Fruit fly (Drosophila melanogaster) whole organism, embryonic: ENCODE measurements around the gene CG9150.
A peak's percentile ranks its signal among the peaks of the same experiment; 100 is the strongest.

ENCODE experiments used
- Asciz ChIP-seq: fragments of 200-800 bp; sonication (Bioruptor generic); optimal IDR thresholded peaks from 2 replicates; lab custom pipeline; 2017; ENCODE audit warnings: missing biosample characterization, mild to moderate bottlenecking, missing genetic modification characterization, missing genetic modification reagents
- Bgb ChIP-seq: fragments of 200-800 bp; sonication (Bioruptor generic); IDR thresholded peaks from 2 replicates; pipeline ENCODE4 v1.3.6; 2022; ENCODE audit warnings: missing biosample characterization, missing genetic modification characterization; ENCODE audit not compliant: partially characterized antibody
- CG11560 ChIP-seq: fragments of 200-800 bp; sonication (Bioruptor generic); IDR thresholded peaks from 3 replicates; pipeline ENCODE4 v1.3.6; 2022; ENCODE audit warnings: missing biosample characterization, missing genetic modification characterization
- CG11723 ChIP-seq: fragments of 200-800 bp; sonication (Bioruptor generic); optimal IDR thresholded peaks from 2 replicates; lab custom pipeline; 2017; ENCODE audit warnings: missing biosample characterization, mild to moderate bottlenecking, missing genetic modification characterization
- CG12299 ChIP-seq: fragments of 200-800 bp; sonication (Bioruptor generic); optimal IDR thresholded peaks from 2 replicates; lab custom pipeline; 2018; ENCODE audit warnings: missing biosample characterization, mild to moderate bottlenecking, missing genetic modification characterization
- CG13287 ChIP-seq: fragments of 200-800 bp; sonication (Bioruptor generic); IDR thresholded peaks from 2 replicates; pipeline ENCODE4 v1.3.6; 2022; ENCODE audit warnings: missing biosample characterization, missing genetic modification characterization; ENCODE audit not compliant: partially characterized antibody
- CG15073 ChIP-seq: fragments of 200-800 bp; sonication (Bioruptor generic); optimal IDR thresholded peaks from 2 replicates; lab custom pipeline; 2016; ENCODE audit warnings: missing biosample characterization, missing genetic modification characterization
- CG16779 ChIP-seq: fragments of 200-800 bp; sonication (Bioruptor generic); IDR thresholded peaks from 2 replicates; pipeline ENCODE4 v1.3.6; 2022; ENCODE audit warnings: missing biosample characterization, missing genetic modification characterization
- CG1832 ChIP-seq: fragments of 200-800 bp; sonication (Bioruptor generic); optimal IDR thresholded peaks from 2 replicates; lab custom pipeline; 2017; ENCODE audit warnings: missing biosample characterization, mild to moderate bottlenecking, missing genetic modification characterization, inconsistent platforms
- CG18764 ChIP-seq: fragments of 200-800 bp; sonication (Bioruptor generic); optimal IDR thresholded peaks from 3 replicates; lab custom pipeline; 2016; ENCODE audit warnings: missing biosample characterization, missing genetic modification characterization
- CG30431 ChIP-seq: fragments of 200-800 bp; sonication (Bioruptor generic); optimal IDR thresholded peaks from 2 replicates; lab custom pipeline; 2017; ENCODE audit warnings: missing biosample characterization, missing genetic modification characterization
- CG32532 ChIP-seq: fragments of 200-800 bp; sonication (Bioruptor generic); IDR thresholded peaks from 2 replicates; pipeline ENCODE4 v1.3.6; 2022; ENCODE audit warnings: missing biosample characterization, missing genetic modification characterization
- CG33213 ChIP-seq: fragments of 200-800 bp; sonication (Bioruptor generic); optimal IDR thresholded peaks from 3 replicates; lab custom pipeline; 2016; ENCODE audit warnings: missing biosample characterization, missing genetic modification characterization
- CG6689 ChIP-seq: fragments of 200-800 bp; sonication (Bioruptor generic); IDR thresholded peaks from 2 replicates; pipeline ENCODE4 v1.3.6; 2022; ENCODE audit warnings: missing biosample characterization, missing genetic modification characterization
- CG6791 ChIP-seq: fragments of 200-800 bp; sonication (Bioruptor generic); IDR thresholded peaks from 3 replicates; pipeline ENCODE4 v1.3.6; 2022; ENCODE audit warnings: missing biosample characterization, missing genetic modification characterization; ENCODE audit not compliant: partially characterized antibody
- CG6854 ChIP-seq: fragments of 200-800 bp; sonication (Bioruptor generic); optimal IDR thresholded peaks from 3 replicates; lab custom pipeline; 2017; ENCODE audit warnings: missing biosample characterization, mild to moderate bottlenecking, missing genetic modification characterization
- CG7928 ChIP-seq: fragments of 200-800 bp; sonication (Bioruptor generic); optimal IDR thresholded peaks from 2 replicates; lab custom pipeline; 2017; ENCODE audit warnings: missing biosample characterization, mild to moderate bottlenecking, missing genetic modification characterization
- CG9727 ChIP-seq: fragments of 200-800 bp; sonication (Bioruptor generic); optimal IDR thresholded peaks from 3 replicates; lab custom pipeline; 2017; ENCODE audit warnings: missing biosample characterization, mild to moderate bottlenecking, missing genetic modification characterization
- Deaf1 ChIP-seq: fragments of 200-800 bp; optimal IDR thresholded peaks from 3 replicates; lab custom pipeline; 2019; ENCODE audit warnings: missing biosample characterization, mild to moderate bottlenecking, missing genetic modification characterization, moderate library complexity
- HLH3B ChIP-seq: fragments of 200-800 bp; sonication (Bioruptor generic); IDR thresholded peaks from 2 replicates; pipeline ENCODE4 v1.3.6; 2022; ENCODE audit warnings: missing biosample characterization, missing genetic modification characterization
- Kr ChIP-seq: fragments of 200-800 bp; sonication (Bioruptor generic); optimal IDR thresholded peaks from 2 replicates; lab custom pipeline; 2017; ENCODE audit warnings: missing biosample characterization, mild to moderate bottlenecking, missing genetic modification characterization
- Mes4 ChIP-seq: fragments of 200-800 bp; sonication (Bioruptor generic); optimal IDR thresholded peaks from 2 replicates; lab custom pipeline; 2016; ENCODE audit warnings: missing biosample characterization, missing genetic modification characterization
- NfI ChIP-seq: fragments of 200-800 bp; sonication (Bioruptor generic); optimal IDR thresholded peaks from 3 replicates; lab custom pipeline; 2018; ENCODE audit warnings: missing biosample characterization, mild to moderate bottlenecking, missing genetic modification characterization, moderate library complexity
- Six4 ChIP-seq: fragments of 200-800 bp; sonication (Bioruptor generic); optimal IDR thresholded peaks from 2 replicates; lab custom pipeline; 2016; ENCODE audit warnings: missing biosample characterization, missing genetic modification characterization
- ab ChIP-seq: fragments of 200-800 bp; sonication (Bioruptor generic); optimal IDR thresholded peaks from 2 replicates; lab custom pipeline; 2016; ENCODE audit warnings: missing biosample characterization, missing genetic modification characterization
- ap ChIP-seq: fragments of 200-800 bp; sonication (Bioruptor generic); IDR thresholded peaks from 2 replicates; pipeline ENCODE4 v1.3.6; 2022; ENCODE audit warnings: missing biosample characterization, missing genetic modification characterization
- ato ChIP-seq: fragments of 200-800 bp; sonication (Bioruptor generic); IDR thresholded peaks from 2 replicates; pipeline ENCODE4 v1.3.6; 2022; ENCODE audit warnings: missing biosample characterization, missing genetic modification characterization; ENCODE audit not compliant: partially characterized antibody
- chinmo ChIP-seq: fragments of 200-800 bp; sonication (Bioruptor generic); IDR thresholded peaks from 4 replicates; pipeline ENCODE4 v1.3.6; 2022; ENCODE audit warnings: missing biosample characterization, missing genetic modification characterization; ENCODE audit not compliant: partially characterized antibody
- corto ChIP-seq: fragments of 200-800 bp; sonication (Bioruptor generic); optimal IDR thresholded peaks from 2 replicates; lab custom pipeline; 2016; ENCODE audit warnings: missing biosample characterization, mild to moderate bottlenecking, missing genetic modification characterization, moderate library complexity
- crp ChIP-seq, 2 experiments: fragments of 200-800 bp; sonication (Bioruptor generic); optimal IDR thresholded peaks; 2 replicates in 1 of 2; 3 replicates in 1 of 2; lab custom pipeline; 2017; ENCODE audit warnings: missing biosample characterization in 2 of 2, missing genetic modification characterization in 2 of 2, mild to moderate bottlenecking in 1 of 2, moderate library complexity in 1 of 2
- dan ChIP-seq: fragments of 200-800 bp; sonication (Bioruptor generic); IDR thresholded peaks from 2 replicates; pipeline ENCODE4 v1.3.6; 2022; ENCODE audit warnings: missing biosample characterization, missing genetic modification characterization
- dm ChIP-seq: fragments of 200-800 bp; sonication (Bioruptor generic); optimal IDR thresholded peaks from 3 replicates; lab custom pipeline; 2016; ENCODE audit warnings: missing biosample characterization, missing genetic modification characterization
- exex ChIP-seq: fragments of 200-800 bp; sonication (Bioruptor generic); optimal IDR thresholded peaks from 4 replicates; lab custom pipeline; 2018; ENCODE audit warnings: missing biosample characterization, mild to moderate bottlenecking, missing genetic modification characterization, moderate library complexity
- fd64A ChIP-seq: fragments of 200-800 bp; sonication (Bioruptor generic); optimal IDR thresholded peaks from 3 replicates; lab custom pipeline; 2018; ENCODE audit warnings: missing biosample characterization, mild to moderate bottlenecking, missing genetic modification characterization
- fd96Cb ChIP-seq: fragments of 200-800 bp; sonication (Bioruptor generic); optimal IDR thresholded peaks from 2 replicates; lab custom pipeline; 2018; ENCODE audit warnings: missing biosample characterization, mild to moderate bottlenecking, missing genetic modification characterization, moderate library complexity
- fu2 ChIP-seq: fragments of 200-800 bp; sonication (Bioruptor generic); optimal IDR thresholded peaks from 2 replicates; lab custom pipeline; 2016; ENCODE audit warnings: missing biosample characterization, missing genetic modification characterization
- gcm ChIP-seq: fragments of 200-800 bp; sonication (Bioruptor generic); optimal IDR thresholded peaks from 2 replicates; lab custom pipeline; 2019; ENCODE audit warnings: missing biosample characterization, mild to moderate bottlenecking, missing genetic modification characterization, moderate library complexity
- her ChIP-seq: fragments of 200-800 bp; sonication (Bioruptor generic); optimal IDR thresholded peaks from 2 replicates; lab custom pipeline; 2016; ENCODE audit warnings: missing biosample characterization, missing genetic modification characterization
- nau ChIP-seq: fragments of 200-800 bp; sonication (Bioruptor generic); optimal IDR thresholded peaks from 3 replicates; lab custom pipeline; 2017; ENCODE audit warnings: missing biosample characterization, mild to moderate bottlenecking, missing genetic modification characterization, missing genetic modification reagents
- oc ChIP-seq: fragments of 200-800 bp; sonication (Bioruptor generic); optimal IDR thresholded peaks from 2 replicates; lab custom pipeline; 2018; ENCODE audit warnings: missing biosample characterization, mild to moderate bottlenecking, missing genetic modification characterization, moderate library complexity
- peb ChIP-seq: fragments of 200-800 bp; sonication (Bioruptor generic); IDR thresholded peaks from 2 replicates; pipeline ENCODE4 v1.3.6; 2022; ENCODE audit warnings: missing biosample characterization, missing genetic modification characterization
- prd ChIP-seq, 3 experiments: fragments of >200 bp in 2 of 3; fragments of 200-800 bp in 1 of 3; sonication (Bioruptor generic) in 1 of 3; optimal IDR thresholded peaks in 2 of 3; IDR thresholded peaks in 1 of 3; 2 replicates in 2 of 3; 3 replicates in 1 of 3; pipeline versions ENCODE4 v1.3.6 to Lab custom; 2017 to 2022; ENCODE audit warnings: missing biosample characterization in 1 of 3, missing genetic modification characterization in 1 of 3
- pros ChIP-seq: fragments of 200-800 bp; sonication (Bioruptor generic); optimal IDR thresholded peaks from 3 replicates; lab custom pipeline; 2019; ENCODE audit warnings: missing biosample characterization, mild to moderate bottlenecking, missing genetic modification characterization, moderate library complexity
- psq ChIP-seq: fragments of 200-800 bp; sonication (Bioruptor generic); optimal IDR thresholded peaks from 2 replicates; lab custom pipeline; 2017; ENCODE audit warnings: missing biosample characterization, missing genetic modification characterization
- schlank ChIP-seq: fragments of 200-800 bp; sonication (Bioruptor generic); optimal IDR thresholded peaks from 2 replicates; lab custom pipeline; 2018; ENCODE audit warnings: missing biosample characterization, mild to moderate bottlenecking, missing genetic modification characterization
- sob ChIP-seq: fragments of 200-800 bp; sonication (Bioruptor generic); IDR thresholded peaks from 2 replicates; pipeline ENCODE4 v1.3.6; 2022; ENCODE audit warnings: missing biosample characterization, missing genetic modification characterization
- tup ChIP-seq: fragments of 200-800 bp; sonication (Bioruptor generic); optimal IDR thresholded peaks from 2 replicates; lab custom pipeline; 2016; ENCODE audit warnings: missing biosample characterization, mild to moderate bottlenecking, missing genetic modification characterization, moderate library complexity
- unc-4 ChIP-seq: fragments of 200-800 bp; sonication (Bioruptor generic); IDR thresholded peaks from 2 replicates; pipeline ENCODE4 v1.3.6; 2022; ENCODE audit warnings: missing biosample characterization, missing genetic modification characterization; ENCODE audit not compliant: partially characterized antibody
- vfl ChIP-seq: fragments of 200-800 bp; sonication (Bioruptor generic); optimal IDR thresholded peaks from 2 replicates; lab custom pipeline; 2016; ENCODE audit warnings: missing biosample characterization, missing genetic modification characterization
- zfh2 ChIP-seq: fragments of 200-800 bp; sonication (Bioruptor generic); optimal IDR thresholded peaks from 2 replicates; lab custom pipeline; 2016; ENCODE audit warnings: missing biosample characterization, missing genetic modification characterization

Gene CG9150

dm6 chr2L:6100202-6100689, 31.9 kb upstream of the CG9150 start, which contains the start of gene stai (continued):
- no peak for TF ChIP-seq tup (GFP tag; lab: Kevin White, UChicago)
- no peak for TF ChIP-seq CG18764 (GFP tag; lab: Kevin White, UChicago)
- no peak for TF ChIP-seq her (GFP tag; lab: Kevin White, UChicago)
- TF ChIP-seq CG33213, result no peak
- no peak for TF ChIP-seq CG16779
- TF ChIP-seq CG7928 (GFP tag; lab: Kevin White, UChicago), result no peak
- TF ChIP-seq psq (GFP tag; lab: Kevin White, UChicago), result no peak
- peak in 1 of 2 experiments; percentile 47 for TF ChIP-seq crp (GFP tag; optimal IDR thresholded peaks at IDR 0.05; lab: Kevin White, UChicago)
- TF ChIP-seq oc (tag; lab: Kevin White, UChicago), result no peak
- no peak for TF ChIP-seq fd64A (GFP tag; lab: Kevin White, UChicago)
- TF ChIP-seq chinmo, result 0 out of 4 replicates have a peak, but pooled peaks have one; percentile 24
- TF ChIP-seq NfI (GFP tag; lab: Kevin White, UChicago), result no peak
- no peak for TF ChIP-seq CG6689 (GFP tag; lab: Robert Waterston, UW)
- no peak for TF ChIP-seq ato (GFP tag; lab: Robert Waterston, UW)
- no peak for TF ChIP-seq ab
- TF ChIP-seq CG9727, result no peak
- no peak for TF ChIP-seq exex
- no peak for TF ChIP-seq schlank (tag; lab: Kevin White, UChicago)
- TF ChIP-seq dm (GFP tag; lab: Kevin White, UChicago), result no peak
- no peak for TF ChIP-seq HLH3B (GFP tag; lab: Robert Waterston, UW)
- no peak for TF ChIP-seq Kr
- no peak for TF ChIP-seq fu2 (GFP tag; lab: Kevin White, UChicago)
- TF ChIP-seq peb (GFP tag; lab: Robert Waterston, UW), result no peak
- no peak for TF ChIP-seq CG11560 (tag; lab: Robert Waterston, UW)
- peak; percentile 22 for TF ChIP-seq CG1832 (GFP tag; lab: Kevin White, UChicago)
- TF ChIP-seq Mes4 (GFP tag; lab: Kevin White, UChicago), result no peak
- TF ChIP-seq Deaf1, result peak; percentile 12
- TF ChIP-seq zfh2 (GFP tag; lab: Kevin White, UChicago), result no peak
- TF ChIP-seq fd96Cb (tag; lab: Kevin White, UChicago), result no peak
- no peak for TF ChIP-seq Bgb (GFP tag; lab: Robert Waterston, UW)
- no peak for TF ChIP-seq pros (GFP tag; lab: Kevin White, UChicago)
- no peak for TF ChIP-seq ap (GFP tag; lab: Robert Waterston, UW)
- no peak for TF ChIP-seq CG30431
- no peak for TF ChIP-seq CG6791 (GFP tag; lab: Robert Waterston, UW)
- TF ChIP-seq prd (optimal IDR thresholded peaks at IDR 0.05; lab: Kevin White, UChicago), result no peak
- TF ChIP-seq prd (GFP tag; IDR thresholded peaks at IDR 0.05; lab: Robert Waterston, UW), result no peak
- 0 out of 2 replicates have a peak, but pooled peaks have one; percentile 16 for TF ChIP-seq CG13287 (GFP tag; lab: Robert Waterston, UW)
- TF ChIP-seq CG11723 (GFP tag; lab: Kevin White, UChicago), result no peak
- no peak for TF ChIP-seq dan
- TF ChIP-seq vfl, result no peak
- no peak for TF ChIP-seq CG6854 (GFP tag; lab: Kevin White, UChicago)
- no peak for TF ChIP-seq unc-4 (GFP tag; lab: Robert Waterston, UW)
- no peak for TF ChIP-seq corto (GFP tag; lab: Kevin White, UChicago)
- no peak for TF ChIP-seq Six4 (GFP tag; lab: Kevin White, UChicago)
- no peak for TF ChIP-seq gcm (GFP tag; lab: Kevin White, UChicago)
- TF ChIP-seq Asciz (GFP tag; lab: Kevin White, UChicago), result no peak
- TF ChIP-seq CG15073 (GFP tag; lab: Kevin White, UChicago), result no peak
- no peak for TF ChIP-seq CG32532 (GFP tag; lab: Robert Waterston, UW)
- no peak for TF ChIP-seq CG12299 (tag; lab: Kevin White, UChicago)
- no peak for TF ChIP-seq sob (GFP tag; lab: Robert Waterston, UW)
- TF ChIP-seq nau (GFP tag; lab: Kevin White, UChicago), result no peak
